Worm (Caenorhabditis elegans) whole organism, midembryonic: ENCODE results near the gene orc-5.

Source experiments
- flt-1 ChIP-seq: fragments of 200-800 bp; sonication (Bioruptor generic); IDR thresholded peaks from 2 replicates; pipeline ENCODE4 v1.3.6; 2022; ENCODE audit warnings: missing genetic modification characterization, missing compliant biosample characterization
- klf-2 ChIP-seq: fragments of 200-800 bp; sonication (Bioruptor generic); conservative IDR thresholded peaks from 2 replicates; pipeline ENCODE4 v1.3.6; 2022; ENCODE audit warnings: missing genetic modification reagents, missing genetic modification characterization, missing compliant biosample characterization
- ref-1 ChIP-seq: fragments of 200-800 bp; sonication (Bioruptor generic); conservative IDR thresholded peaks from 2 replicates; pipeline ENCODE4 v1.3.6; 2022; ENCODE audit warnings: missing genetic modification reagents, missing genetic modification characterization, missing compliant biosample characterization
- ztf-23 ChIP-seq: fragments of 200-800 bp; sonication (Bioruptor generic); IDR thresholded peaks from 2 replicates; pipeline ENCODE4 v1.3.6; 2022; ENCODE audit warnings: missing genetic modification reagents, missing genetic modification characterization, missing compliant biosample characterization

ce11 chrIV:10714594-10714993 is 19.8 kb downstream of the orc-5 start:
- no peak for TF ChIP-seq ref-1 (GFP tag; lab: Robert Waterston, UW)
- TF ChIP-seq klf-2 (GFP tag; lab: Robert Waterston, UW), result no peak
- no peak for TF ChIP-seq ztf-23 (GFP tag; lab: Robert Waterston, UW)
- TF ChIP-seq flt-1, result no peak
